Worm (Caenorhabditis elegans) whole organism, late embryonic: Measurements from ENCODE around the gene R08F11.4.

Experiments
- C08G9.2 ChIP-seq: sonication (generic microtip); optimal IDR thresholded peaks from 2 replicates; lab custom pipeline; 2016; ENCODE audit warnings: mild to moderate bottlenecking, missing genetic modification characterization, moderate library complexity, missing compliant biosample characterization
- C38D4.7 ChIP-seq: fragments of 200-800 bp; sonication (Bioruptor generic); optimal IDR thresholded peaks from 2 replicates; lab custom pipeline; 2018; ENCODE audit warnings: mild to moderate bottlenecking, missing genetic modification characterization, moderate library complexity, missing compliant biosample characterization
- F13H6.1 ChIP-seq: sonication (generic microtip); optimal IDR thresholded peaks from 2 replicates; lab custom pipeline; 2016; ENCODE audit warnings: missing genetic modification characterization, missing compliant biosample characterization
- Y22D7AL.16 ChIP-seq: sonication (generic microtip); optimal IDR thresholded peaks from 2 replicates; lab custom pipeline; 2016; ENCODE audit warnings: missing genetic modification characterization, missing compliant biosample characterization
- ahr-1 ChIP-seq: sonication (generic microtip); optimal IDR thresholded peaks from 2 replicates; lab custom pipeline; 2016; ENCODE audit warnings: missing genetic modification characterization, missing compliant biosample characterization
- ama-1 ChIP-seq: fragments of 150-350 bp; optimal IDR thresholded peaks from 2 replicates; lab custom pipeline; 2014
- ceh-14 ChIP-seq: sonication (generic microtip); optimal IDR thresholded peaks from 2 replicates; lab custom pipeline; 2016; ENCODE audit warnings: missing genotype, missing genetic modification characterization, missing compliant biosample characterization
- ceh-19 ChIP-seq: fragments of 200-800 bp; sonication (Bioruptor generic); optimal IDR thresholded peaks from 2 replicates; lab custom pipeline; 2018; ENCODE audit warnings: mild to moderate bottlenecking, missing genetic modification characterization, missing compliant biosample characterization
- ceh-22 ChIP-seq: sonication (generic microtip); optimal IDR thresholded peaks from 2 replicates; lab custom pipeline; 2017; ENCODE audit warnings: missing biosample characterization, missing genetic modification characterization
- ceh-30 ChIP-seq: fragments of 150-350 bp; optimal IDR thresholded peaks from 2 replicates; lab custom pipeline; 2014; ENCODE audit warnings: missing biosample characterization, missing genetic modification characterization
- ceh-34 ChIP-seq: sonication (generic microtip); optimal IDR thresholded peaks from 2 replicates; lab custom pipeline; 2016; ENCODE audit warnings: mild to moderate bottlenecking, missing genetic modification characterization, missing compliant biosample characterization
- ceh-45 ChIP-seq: fragments of 200-800 bp; sonication (Bioruptor generic); IDR thresholded peaks from 2 replicates; pipeline ENCODE4 v1.3.6; 2022; ENCODE audit warnings: missing genetic modification reagents, missing genetic modification characterization, missing compliant biosample characterization
- ceh-9 ChIP-seq: sonication (generic microtip); optimal IDR thresholded peaks from 2 replicates; lab custom pipeline; 2016; ENCODE audit warnings: mild to moderate bottlenecking, missing genetic modification characterization, inconsistent platforms, missing compliant biosample characterization
- che-1 ChIP-seq: sonication (generic microtip); optimal IDR thresholded peaks from 2 replicates; lab custom pipeline; 2016; ENCODE audit warnings: mild to moderate bottlenecking, missing genetic modification characterization, missing compliant biosample characterization
- elt-2 ChIP-seq: sonication (generic microtip); optimal IDR thresholded peaks from 2 replicates; lab custom pipeline; 2016; ENCODE audit warnings: missing genetic modification reagents, missing genetic modification characterization, missing compliant biosample characterization
- elt-4 ChIP-seq: sonication (generic microtip); optimal IDR thresholded peaks from 2 replicates; lab custom pipeline; 2016; ENCODE audit warnings: missing genetic modification characterization, missing compliant biosample characterization
- eyg-1 ChIP-seq: sonication (generic microtip); optimal IDR thresholded peaks from 2 replicates; lab custom pipeline; 2016; ENCODE audit warnings: missing genotype, missing genetic modification characterization, missing compliant biosample characterization
- fkh-10 ChIP-seq: fragments of 150-350 bp; optimal IDR thresholded peaks from 2 replicates; lab custom pipeline; 2014; ENCODE audit warnings: missing biosample characterization, missing genetic modification reagents, missing genetic modification characterization
- hlh-13 ChIP-seq: fragments of 200-800 bp; sonication (Bioruptor generic); optimal IDR thresholded peaks from 2 replicates; lab custom pipeline; 2018; ENCODE audit warnings: mild to moderate bottlenecking, missing genetic modification characterization, missing compliant biosample characterization
- hlh-30 ChIP-seq: sonication (generic microtip); optimal IDR thresholded peaks from 2 replicates; lab custom pipeline; 2017; ENCODE audit warnings: antibody characterized with exemption, missing genetic modification characterization, missing compliant biosample characterization; ENCODE audit not compliant: insufficient read depth
- lim-6 ChIP-seq: sonication (generic microtip); optimal IDR thresholded peaks from 2 replicates; lab custom pipeline; 2016; ENCODE audit warnings: missing genetic modification characterization, missing compliant biosample characterization
- madf-2 ChIP-seq: sonication (generic microtip); optimal IDR thresholded peaks from 2 replicates; lab custom pipeline; 2017; ENCODE audit warnings: missing genetic modification characterization, missing compliant biosample characterization
- mec-3 ChIP-seq: sonication (generic microtip); optimal IDR thresholded peaks from 2 replicates; lab custom pipeline; 2016; ENCODE audit warnings: borderline replicate concordance, missing genetic modification characterization, missing compliant biosample characterization
- nfya-1 ChIP-seq: sonication (generic microtip); optimal IDR thresholded peaks from 2 replicates; lab custom pipeline; 2017; ENCODE audit warnings: missing genetic modification characterization, mild to moderate bottlenecking, missing compliant biosample characterization, antibody characterized with exemption, moderate library complexity
- nhr-11 ChIP-seq: fragments of 150-350 bp; optimal IDR thresholded peaks from 2 replicates; lab custom pipeline; 2014; ENCODE audit warnings: missing biosample characterization, missing genetic modification characterization
- nhr-232 ChIP-seq: sonication (generic microtip); optimal IDR thresholded peaks from 2 replicates; lab custom pipeline; 2016; ENCODE audit warnings: missing genetic modification characterization, missing compliant biosample characterization
- pag-3 ChIP-seq: sonication (generic microtip); optimal IDR thresholded peaks from 2 replicates; lab custom pipeline; 2016; ENCODE audit warnings: missing compliant biosample characterization, missing genetic modification characterization, borderline replicate concordance
- pat-9 ChIP-seq: fragments of 200-800 bp; sonication (Bioruptor generic); optimal IDR thresholded peaks from 2 replicates; lab custom pipeline; 2018; ENCODE audit warnings: mild to moderate bottlenecking, missing genetic modification characterization, moderate library complexity, missing compliant biosample characterization
- pax-1 ChIP-seq: fragments of 150-350 bp; optimal IDR thresholded peaks from 2 replicates; lab custom pipeline; 2014; ENCODE audit warnings: missing biosample characterization, missing genetic modification characterization
- pha-2 ChIP-seq: sonication (generic microtip); optimal IDR thresholded peaks from 2 replicates; lab custom pipeline; 2017; ENCODE audit warnings: mild to moderate bottlenecking, missing genetic modification characterization, missing compliant biosample characterization
- pqm-1 ChIP-seq: sonication (generic microtip); optimal IDR thresholded peaks from 2 replicates; lab custom pipeline; 2016; ENCODE audit warnings: missing genetic modification characterization, missing compliant biosample characterization
- rnt-1 ChIP-seq: sonication (generic microtip); optimal IDR thresholded peaks from 2 replicates; lab custom pipeline; 2016; ENCODE audit warnings: missing genetic modification characterization, missing compliant biosample characterization
- sdc-2 ChIP-seq: sonication (generic microtip); optimal IDR thresholded peaks from 2 replicates; lab custom pipeline; 2016; ENCODE audit warnings: missing genotype, missing genetic modification characterization, missing compliant biosample characterization
- sox-4 ChIP-seq: sonication (generic microtip); optimal IDR thresholded peaks from 2 replicates; lab custom pipeline; 2017; ENCODE audit warnings: mild to moderate bottlenecking, missing genetic modification characterization, inconsistent platforms, missing compliant biosample characterization
- syd-9 ChIP-seq: sonication (generic microtip); optimal IDR thresholded peaks from 2 replicates; lab custom pipeline; 2016; ENCODE audit warnings: mild to moderate bottlenecking, missing genetic modification characterization, moderate library complexity, missing compliant biosample characterization
- tbx-2 ChIP-seq: sonication (generic microtip); optimal IDR thresholded peaks from 2 replicates; lab custom pipeline; 2016; ENCODE audit warnings: missing genetic modification characterization, missing compliant biosample characterization
- tbx-7 ChIP-seq: sonication (generic microtip); optimal IDR thresholded peaks from 2 replicates; lab custom pipeline; 2016; ENCODE audit warnings: missing genotype, missing genetic modification characterization, missing compliant biosample characterization
- ttx-3 ChIP-seq: sonication (generic microtip); optimal IDR thresholded peaks from 2 replicates; lab custom pipeline; 2016; ENCODE audit warnings: missing genetic modification reagents, missing genetic modification characterization, missing compliant biosample characterization
- unc-3 ChIP-seq, 2 experiments: fragments of 200-800 bp in 1 of 2; sonication (Bioruptor generic) in 1 of 2; sonication (generic microtip) in 1 of 2; conservative IDR thresholded peaks in 1 of 2; optimal IDR thresholded peaks in 1 of 2; 2 replicates each; pipeline versions ENCODE4 v1.3.6 to Lab custom; 2016 to 2022; ENCODE audit warnings: missing compliant biosample characterization in 2 of 2, missing genetic modification characterization in 2 of 2, missing genetic modification reagents in 1 of 2
- unc-42 ChIP-seq: sonication (generic microtip); optimal IDR thresholded peaks from 2 replicates; lab custom pipeline; 2016; ENCODE audit warnings: missing genotype, missing genetic modification characterization, missing compliant biosample characterization
- unc-55 ChIP-seq: sonication (generic microtip); optimal IDR thresholded peaks from 2 replicates; lab custom pipeline; 2017; ENCODE audit warnings: missing biosample characterization, missing genetic modification reagents, missing genetic modification characterization
- ztf-16 ChIP-seq: sonication (generic microtip); optimal IDR thresholded peaks from 2 replicates; lab custom pipeline; 2017; ENCODE audit warnings: missing genetic modification characterization, missing compliant biosample characterization

The R08F11.4 gene

ce11 chrV:3810035-3810434 is 4.7 kb upstream of the R08F11.4 start:
- TF ChIP-seq pha-2 (no peak), ama-1 (lab: Kevin White, UChicago) (no peak), ceh-14 (tag; lab: Kevin White, UChicago) (no peak), Y22D7AL.16 (tag; lab: Kevin White, UChicago) (no peak), pat-9 (tag; lab: Kevin White, UChicago) (no peak), ztf-16 (tag; lab: Kevin White, UChicago) (no peak), unc-3 (GFP tag; conservative IDR thresholded peaks at IDR 0.05; lab: Robert Waterston, UW) (no peak), unc-3 (tag; optimal IDR thresholded peaks at IDR 0.05; lab: Kevin White, UChicago) (no peak), ttx-3 (tag; lab: Kevin White, UChicago) (no peak), C08G9.2 (no peak), madf-2 (tag; lab: Kevin White, UChicago) (no peak), fkh-10 (no peak), hlh-13 (GFP tag; lab: Kevin White, UChicago) (no peak), unc-55 (GFP tag; lab: Kevin White, UChicago) (no peak), ceh-45 (GFP tag; lab: Robert Waterston, UW) (no peak), elt-4 (tag; lab: Kevin White, UChicago) (no peak), ceh-30 (tag; lab: Kevin White, UChicago) (no peak)
- TF ChIP-seq, all 69 proteins: peak for 0

DNA sequence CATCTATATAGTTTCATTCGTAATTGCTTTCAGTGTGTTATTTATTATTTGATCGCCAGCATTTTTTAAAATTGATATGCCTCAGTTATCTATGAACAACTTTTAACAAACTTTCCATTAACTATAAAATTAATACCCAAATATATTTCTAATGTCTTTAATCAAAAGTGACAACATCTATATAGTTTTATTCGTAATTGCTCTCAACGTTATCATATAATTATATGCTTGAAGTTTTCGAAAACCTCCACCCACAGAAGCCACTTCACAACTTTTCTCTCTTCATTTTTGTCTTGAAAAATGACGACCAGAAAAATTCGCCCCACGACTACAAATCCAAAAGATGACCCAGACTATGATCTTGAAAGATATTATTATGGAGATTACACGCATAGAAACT is 3.0 kb upstream of the R08F11.4 start, which contains the start of gene srw-6:
Gene srw-6, plus strand, starts transcription at position 301 of the 400 bp plus-strand sequence.
- TF ChIP-seq ceh-22 (tag; lab: Kevin White, UChicago) (no peak), tbx-2 (no peak), pat-9 (tag; lab: Kevin White, UChicago) (no peak), nhr-11 (tag; lab: Kevin White, UChicago) (no peak), che-1 (tag; lab: Kevin White, UChicago) (no peak), hlh-13 (GFP tag; lab: Kevin White, UChicago) (no peak), pqm-1 (no peak), madf-2 (tag; lab: Kevin White, UChicago) (no peak), pag-3 (no peak), elt-4 (tag; lab: Kevin White, UChicago) (no peak), rnt-1 (tag; lab: Kevin White, UChicago) (no peak), ahr-1 (tag; lab: Kevin White, UChicago) (no peak), F13H6.1 (tag; lab: Kevin White, UChicago) (no peak), hlh-30 (no peak), syd-9 (no peak)

DNA sequence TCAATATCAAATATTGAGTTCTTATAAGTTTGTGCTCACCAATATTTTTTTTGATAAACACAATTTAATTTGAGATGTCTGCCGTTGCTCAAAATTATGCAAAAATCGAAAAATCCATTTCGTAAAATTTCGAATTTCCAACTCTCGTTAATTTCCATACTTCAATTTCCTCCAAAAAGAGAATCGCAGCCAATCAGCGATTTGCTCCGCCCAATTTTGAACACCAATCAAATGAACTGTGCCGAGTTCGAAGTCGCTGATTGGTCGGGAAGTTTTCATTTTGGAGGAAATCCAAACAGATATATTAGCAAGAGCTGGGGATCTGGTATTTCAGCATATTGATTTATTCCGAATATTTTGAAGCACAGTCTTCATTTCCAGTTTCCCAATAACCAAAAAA is 2.5 kb upstream of the R08F11.4 start:
- peak; percentile 56 for TF ChIP-seq nfya-1
- TF ChIP-seq ceh-34 (tag; lab: Kevin White, UChicago) = no peak

ce11 chrV:3805961-3806360 is 634 bp upstream of the R08F11.4 start, which contains the start of gene srw-7:
Gene srw-7 (plus strand): TSS chrV:3806261.
- TF ChIP-seq F13H6.1 (tag; lab: Kevin White, UChicago) (no peak), nhr-232 (tag; lab: Kevin White, UChicago) (no peak), unc-55 (GFP tag; lab: Kevin White, UChicago) (no peak), fkh-10 (no peak), elt-2 (no peak), mec-3 (no peak), ceh-45 (GFP tag; lab: Robert Waterston, UW) (no peak), unc-42 (tag; lab: Kevin White, UChicago) (no peak), unc-3 (GFP tag; conservative IDR thresholded peaks at IDR 0.05; lab: Robert Waterston, UW) (no peak), unc-3 (tag; optimal IDR thresholded peaks at IDR 0.05; lab: Kevin White, UChicago) (no peak), ceh-9 (tag; lab: Kevin White, UChicago) (no peak)

DNA sequence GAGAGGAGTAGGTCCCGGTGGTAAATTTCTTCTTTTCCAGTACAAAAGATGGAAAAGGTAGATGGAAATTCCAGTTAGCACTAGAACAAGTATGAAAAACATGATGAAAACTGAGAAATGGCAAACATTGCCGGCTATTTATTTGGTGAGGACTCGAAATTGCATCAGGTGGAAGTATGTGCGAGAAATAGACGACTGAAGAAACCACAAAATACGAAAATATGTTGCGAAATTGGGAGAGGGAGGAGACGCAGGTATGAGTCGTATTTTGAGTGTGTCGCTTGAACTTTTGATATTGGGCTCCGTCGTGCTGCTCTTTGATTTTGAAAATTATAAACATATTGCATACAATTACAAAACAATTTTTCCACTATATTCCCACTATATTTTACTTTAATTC is 2.0 kb downstream of the R08F11.4 start, which contains the start of gene cyp-33C8:
Gene cyp-33C8, minus strand, starts transcription at position 200 of the 400 bp plus-strand sequence.
- no peak for TF ChIP-seq unc-3 (GFP tag; conservative IDR thresholded peaks at IDR 0.05; lab: Robert Waterston, UW)
- TF ChIP-seq unc-3 (tag; optimal IDR thresholded peaks at IDR 0.05; lab: Kevin White, UChicago) = no peak
- no peak for TF ChIP-seq elt-4 (tag; lab: Kevin White, UChicago)
- no peak for TF ChIP-seq eyg-1
- no peak for TF ChIP-seq ceh-22 (tag; lab: Kevin White, UChicago)
- TF ChIP-seq C38D4.7 (GFP tag; lab: Kevin White, UChicago) = no peak
- TF ChIP-seq ttx-3 (tag; lab: Kevin White, UChicago) = no peak
- TF ChIP-seq pha-2 = no peak
- no peak for TF ChIP-seq unc-42 (tag; lab: Kevin White, UChicago)
- TF ChIP-seq mec-3 = no peak
- no peak for TF ChIP-seq lim-6 (tag; lab: Kevin White, UChicago)
- no peak for TF ChIP-seq ceh-9 (tag; lab: Kevin White, UChicago)
- TF ChIP-seq sdc-2 (tag; lab: Kevin White, UChicago) = no peak
- no peak for TF ChIP-seq ceh-30 (tag; lab: Kevin White, UChicago)
- TF ChIP-seq ceh-19 (GFP tag; lab: Kevin White, UChicago) = no peak
- no peak for TF ChIP-seq sox-4 (tag; lab: Kevin White, UChicago)
- TF ChIP-seq pax-1 (tag; lab: Kevin White, UChicago) = no peak
- no peak for TF ChIP-seq tbx-7 (tag; lab: Kevin White, UChicago)
- TF ChIP-seq pag-3 = no peak
